Worm (Caenorhabditis elegans) whole organism, L2 larva: ENCODE data around the gene F26F4.8.

ENCODE experiments used
- fos-1 ChIP-seq: fragments of 150-350 bp; optimal IDR thresholded peaks from 2 replicates; lab custom pipeline; 2014; ENCODE audit warnings: missing biosample characterization, missing genetic modification characterization
- nhr-11 ChIP-seq: fragments of 150-350 bp; optimal IDR thresholded peaks from 2 replicates; lab custom pipeline; 2014; ENCODE audit warnings: missing biosample characterization, missing genetic modification characterization

The F26F4.8 gene

DNA sequence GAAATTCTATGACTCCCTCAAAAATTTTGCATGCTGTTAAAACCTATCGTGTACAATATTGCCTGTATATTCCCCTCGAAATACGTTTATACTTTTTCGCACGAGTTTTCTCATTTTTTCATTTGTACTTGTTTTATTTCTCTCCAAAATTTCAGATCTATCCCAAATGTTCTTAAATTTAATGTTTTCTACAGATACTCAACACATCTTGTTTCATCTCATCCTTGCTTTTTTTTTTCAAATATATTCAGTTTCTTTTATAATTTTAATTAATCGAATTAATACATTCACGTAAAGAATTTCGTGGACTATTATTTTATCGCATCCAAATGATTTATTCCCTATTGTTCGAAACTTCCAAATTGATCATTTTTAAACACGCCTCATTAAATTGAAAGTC is 50.4 kb downstream of the F26F4.8 start, which contains the start of gene C35D10.8:
Gene C35D10.8 (plus strand): TSS at position 301 of the 400 bp plus-strand sequence.
- TF ChIP-seq nhr-11 (tag; lab: Kevin White, UChicago) (no peak), fos-1 (tag; lab: Kevin White, UChicago) (no peak)
